Fruit fly (Drosophila melanogaster): ENCODE measurements around the gene Men-b.
A peak's percentile ranks its signal among the peaks of the same experiment; 100 is the strongest.

Men-b gene

DNA sequence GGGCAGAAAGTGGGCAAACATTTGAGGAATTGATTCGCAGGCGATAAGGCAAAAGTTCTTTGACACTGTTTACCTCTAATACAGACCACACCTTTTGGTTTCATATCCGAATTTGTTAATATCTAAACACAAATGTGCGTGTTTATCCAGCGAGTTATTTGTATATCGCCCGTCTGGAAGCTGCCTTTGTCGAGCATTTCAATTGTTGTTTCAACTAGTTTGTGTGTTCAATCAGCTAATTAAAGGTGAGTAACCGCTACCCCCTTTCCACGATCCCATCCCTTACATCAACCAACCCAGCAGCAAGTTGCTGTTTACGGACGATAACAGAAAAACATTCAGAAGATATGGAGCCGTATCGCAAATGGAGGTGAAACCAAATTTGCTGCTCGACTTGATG, 20.1 kb upstream of the Men-b start (continued):
- TF ChIP-seq ATbp (GFP tag; optimal IDR thresholded peaks at IDR 0.05) (peak; percentile 63), CG16779 (GFP tag; IDR thresholded peaks at IDR 0.05) (no peak), CG3281 (GFP tag; optimal IDR thresholded peaks at IDR 0.05) (peak; percentile 79), croc (GFP tag; conservative IDR thresholded peaks at IDR 0.05) (no peak), chinmo (GFP tag; IDR thresholded peaks at IDR 0.05; ENCODE audit: partially characterized antibody) (0 out of 4 replicates have a peak, but pooled peaks have one; percentile 35), Camta (GFP tag; optimal IDR thresholded peaks at IDR 0.05) (peak; percentile 39), CG10979 (tag; optimal IDR thresholded peaks at IDR 0.05) (no peak), Optix (GFP tag; IDR thresholded peaks at IDR 0.05) (no peak), Dip3 (GFP tag; optimal IDR thresholded peaks at IDR 0.05) (peak; percentile 56), vfl (GFP tag; optimal IDR thresholded peaks at IDR 0.05) (peak; percentile 24), fu2 (GFP tag; optimal IDR thresholded peaks at IDR 0.05) (no peak), dm (GFP tag; optimal IDR thresholded peaks at IDR 0.05) (no peak), CG4854 (GFP tag; optimal IDR thresholded peaks at IDR 0.05) (no peak), mld (GFP tag; IDR thresholded peaks at IDR 0.05; ENCODE audit: partially characterized antibody) (no peak), Ets97D (GFP tag; optimal IDR thresholded peaks at IDR 0.05) (no peak), CG8281 (tag; optimal IDR thresholded peaks at IDR 0.05) (no peak), CG17328 (GFP tag; IDR thresholded peaks at IDR 0.05) (no peak), stc (GFP tag; IDR thresholded peaks at IDR 0.05) (peak; percentile 25; the same call in 1 of the 2 replicates), al (GFP tag; IDR thresholded peaks at IDR 0.05) (no peak), CG2199 (GFP tag; IDR thresholded peaks at IDR 0.05) (no peak), CG18262 (tag; optimal IDR thresholded peaks at IDR 0.05) (no peak), prd (optimal IDR thresholded peaks at IDR 0.05) (no peak), prd (GFP tag; IDR thresholded peaks at IDR 0.05) (no peak), Antp (GFP tag; optimal IDR thresholded peaks at IDR 0.05) (peak; percentile 5), Sry-β (GFP tag; optimal IDR thresholded peaks at IDR 0.05) (no peak), CG8089 (GFP tag; optimal IDR thresholded peaks at IDR 0.05) (no peak), lmd (GFP tag; IDR thresholded peaks at IDR 0.05) (peak; percentile 28; the same call in 1 of the 2 replicates), Awh (GFP tag; IDR thresholded peaks at IDR 0.05) (0 out of 2 replicates have a peak, but pooled peaks have one; percentile 19), row (GFP tag; IDR thresholded peaks at IDR 0.05) (no peak), CG13624 (GFP tag; optimal IDR thresholded peaks at IDR 0.05) (peak; percentile 32), hb (GFP tag; IDR thresholded peaks at IDR 0.05; ENCODE audit: partially characterized antibody) (no peak), CG17186 (GFP tag; optimal IDR thresholded peaks at IDR 0.05) (no peak), HLHmδ (GFP tag; optimal IDR thresholded peaks at IDR 0.05) (no peak), bigmax (GFP tag; optimal IDR thresholded peaks at IDR 0.05) (no peak), twi (tag; optimal IDR thresholded peaks at IDR 0.05) (no peak), CG7786 (GFP tag; optimal IDR thresholded peaks at IDR 0.05) (peak; percentile 39), pho (GFP tag; optimal IDR thresholded peaks at IDR 0.05) (peak; percentile 70), Ptx1 (GFP tag; IDR thresholded peaks at IDR 0.05) (no peak), Hr3 (GFP tag; optimal IDR thresholded peaks at IDR 0.05) (no peak), Hsf (GFP tag; optimal IDR thresholded peaks at IDR 0.05) (no peak), ro (GFP tag; IDR thresholded peaks at IDR 0.05) (no peak), tll (GFP tag; optimal IDR thresholded peaks at IDR 0.05) (no peak), Nf-YB (GFP tag; optimal IDR thresholded peaks at IDR 0.05) (no peak), Oaz (GFP tag; IDR thresholded peaks at IDR 0.05) (no peak), CG9876 (GFP tag; optimal IDR thresholded peaks at IDR 0.05) (peak; percentile 11), bowl (GFP tag; IDR thresholded peaks at IDR 0.05) (no peak), CG1647 (GFP tag; optimal IDR thresholded peaks at IDR 0.05) (peak; percentile 17), zf30C (GFP tag; optimal IDR thresholded peaks at IDR 0.05) (no peak), phol (tag; optimal IDR thresholded peaks at IDR 0.05) (no peak), psq (GFP tag; optimal IDR thresholded peaks at IDR 0.05) (no peak), Hr51 (GFP tag; optimal IDR thresholded peaks at IDR 0.05) (peak in 1 of 2 experiments; percentile 23), CG11560 (tag; IDR thresholded peaks at IDR 0.05) (no peak; the same call in 2 of the 3 replicates)

All from whole organism, embryonic.